Worm (Caenorhabditis elegans): ENCODE data around the gene F28B4.1.

The F28B4.1 gene

ce11 chrX:3204778-3205177 is at the start of gene F28B4.1:
Gene F28B4.1, plus strand, starts transcription at chrX:3205078.
- TF ChIP-seq lin-38 (GFP tag; IDR thresholded peaks at IDR 0.05) = no peak
- TF ChIP-seq unc-62 (GFP tag; optimal IDR thresholded peaks at IDR 0.05 in 1 of 2) = peak in 1 of 2 experiments; percentile 62
- no peak for TF ChIP-seq unc-62 (tag; optimal IDR thresholded peaks at IDR 0.05)
- no peak for TF ChIP-seq duxl-1 (tag; optimal IDR thresholded peaks at IDR 0.05; ENCODE audit: poor library complexity)
- no peak for TF ChIP-seq dmd-9 (GFP tag; IDR thresholded peaks at IDR 0.05)
- TF ChIP-seq pha-4 (GFP tag; IDR thresholded peaks at IDR 0.05) = no peak
- no peak for TF ChIP-seq pha-4 (tag; optimal IDR thresholded peaks at IDR 0.05)

ce11 chrX:3155111-3155843 is 49.6 kb upstream of the F28B4.1 start:
- TF ChIP-seq daf-16 (GFP tag; optimal IDR thresholded peaks at IDR 0.05) (no peak), daf-16 (tag; optimal IDR thresholded peaks at IDR 0.05) (peak; percentile 85), vab-7 (GFP tag; IDR thresholded peaks at IDR 0.05) (no peak), aha-1 (tag) (no peak), nhr-28 (tag; optimal IDR thresholded peaks at IDR 0.05) (peak; percentile 44), mdl-1 (tag; optimal IDR thresholded peaks at IDR 0.05) (no peak), lin-39 (tag; optimal IDR thresholded peaks at IDR 0.05) (no peak), Y105C5A.15 (GFP tag; IDR thresholded peaks at IDR 0.05) (no peak), Y48G9A.11 (GFP tag; IDR thresholded peaks at IDR 0.05) (no peak), nhr-102 (tag; optimal IDR thresholded peaks at IDR 0.05) (no peak), ces-1 (GFP tag; optimal IDR thresholded peaks at IDR 0.05) (no peak), egl-27 (tag; optimal IDR thresholded peaks at IDR 0.05) (no peak), ceh-28 (tag; optimal IDR thresholded peaks at IDR 0.05) (no peak), ama-1 (optimal IDR thresholded peaks at IDR 0.05) (no peak), ztf-7 (tag; optimal IDR thresholded peaks at IDR 0.05) (no peak), ZK337.2 (GFP tag; IDR thresholded peaks at IDR 0.05) (no peak), spr-1 (tag; optimal IDR thresholded peaks at IDR 0.05) (no peak), daf-19 (GFP tag; conservative IDR thresholded peaks at IDR 0.05) (no peak), Y5F2A.4 (GFP tag; optimal IDR thresholded peaks at IDR 0.05) (no peak), ceh-20 (GFP tag; IDR thresholded peaks at IDR 0.05) (no peak), spr-3 (GFP tag; optimal IDR thresholded peaks at IDR 0.05) (no peak), ztf-11 (tag; optimal IDR thresholded peaks at IDR 0.05) (no peak), lin-15B (tag; optimal IDR thresholded peaks at IDR 0.05) (no peak), dve-1 (tag; optimal IDR thresholded peaks at IDR 0.05; ENCODE audit: insufficient read depth) (peak; percentile 36), pha-4 (GFP tag; IDR thresholded peaks at IDR 0.05) (no peak), pha-4 (tag; optimal IDR thresholded peaks at IDR 0.05) (no peak), lin-38 (GFP tag; IDR thresholded peaks at IDR 0.05) (no peak), nhr-48 (tag; optimal IDR thresholded peaks at IDR 0.05) (no peak), pqm-1 (tag; optimal IDR thresholded peaks at IDR 0.05) (peak; percentile 30), nhr-25 (tag; optimal IDR thresholded peaks at IDR 0.05; ENCODE audit: borderline replicate concordance, insufficient read depth) (peak; percentile 26), F10B5.3 (tag; optimal IDR thresholded peaks at IDR 0.05) (no peak), lin-13 (GFP tag; optimal IDR thresholded peaks at IDR 0.05) (no peak), hlh-11 (tag; optimal IDR thresholded peaks at IDR 0.05) (no peak), T20F7.1 (GFP tag; optimal IDR thresholded peaks at IDR 0.05) (no peak), nhr-111 (GFP tag; optimal IDR thresholded peaks at IDR 0.05) (no peak), T26A8.4 (GFP tag; IDR thresholded peaks at IDR 0.05) (no peak), D1046.2 (GFP tag; IDR thresholded peaks at IDR 0.05) (no peak), gei-8 (GFP tag; optimal IDR thresholded peaks at IDR 0.05) (no peak), lin-1 (GFP tag; IDR thresholded peaks at IDR 0.05) (no peak), zip-11 (GFP tag; IDR thresholded peaks at IDR 0.05) (no peak), F44E2.7 (GFP tag; IDR thresholded peaks at IDR 0.05) (no peak), php-3 (GFP tag; IDR thresholded peaks at IDR 0.05) (no peak), zip-2 (tag; optimal IDR thresholded peaks at IDR 0.05) (no peak), lim-7 (GFP tag; IDR thresholded peaks at IDR 0.05) (no peak), madf-9 (GFP tag; conservative IDR thresholded peaks at IDR 0.05) (no peak), nhr-76 (tag; optimal IDR thresholded peaks at IDR 0.05) (no peak)
